Fruit fly (Drosophila melanogaster) whole organism, wandering third instar larva: ENCODE results near the gene CG31898.

Experiments
- Abd-B ChIP-seq: fragments of >200 bp; optimal IDR thresholded peaks from 2 replicates; lab custom pipeline; 2017; ENCODE audit warnings: missing biosample characterization, missing genetic modification characterization
- Dif ChIP-seq: fragments of 200-275, 200-300 bp; sonication (Bioruptor generic); optimal IDR thresholded peaks from 2 replicates; lab custom pipeline; 2018; ENCODE audit warnings: missing biosample characterization, missing genetic modification characterization; ENCODE audit not compliant: partially characterized antibody
- Hr78 ChIP-seq: fragments of >200 bp; optimal IDR thresholded peaks from 2 replicates; lab custom pipeline; 2017; ENCODE audit warnings: missing biosample characterization, missing genetic modification characterization
- OdsH ChIP-seq: fragments of 200-800 bp; sonication (Bioruptor generic); optimal IDR thresholded peaks from 2 replicates; lab custom pipeline; 2016; ENCODE audit warnings: missing biosample characterization, mild to moderate bottlenecking, missing genetic modification characterization
- br ChIP-seq: fragments of 200-800 bp; sonication (Bioruptor generic); optimal IDR thresholded peaks from 2 replicates; lab custom pipeline; 2016; ENCODE audit warnings: missing biosample characterization, missing genetic modification characterization
- ey ChIP-seq: fragments of 200-800 bp; sonication (Bioruptor generic); optimal IDR thresholded peaks from 2 replicates; lab custom pipeline; 2016; ENCODE audit warnings: missing biosample characterization, missing genetic modification characterization
- fru ChIP-seq: fragments of 200-800 bp; sonication (Bioruptor generic); optimal IDR thresholded peaks from 3 replicates; lab custom pipeline; 2016; ENCODE audit warnings: missing biosample characterization, mild to moderate bottlenecking, missing genetic modification characterization
- psq ChIP-seq: fragments of 200-800 bp; sonication (Bioruptor generic); optimal IDR thresholded peaks from 3 replicates; lab custom pipeline; 2017; ENCODE audit warnings: missing biosample characterization, mild to moderate bottlenecking, missing genetic modification characterization, moderate library complexity
- usp ChIP-seq: fragments of >200 bp; optimal IDR thresholded peaks from 2 replicates; lab custom pipeline; 2017; ENCODE audit warnings: missing biosample characterization, missing genetic modification characterization
- woc ChIP-seq: sonication (Bioruptor generic); optimal IDR thresholded peaks from 2 replicates; lab custom pipeline; 2016; ENCODE audit warnings: missing biosample characterization, mild to moderate bottlenecking, missing genetic modification characterization

DNA sequence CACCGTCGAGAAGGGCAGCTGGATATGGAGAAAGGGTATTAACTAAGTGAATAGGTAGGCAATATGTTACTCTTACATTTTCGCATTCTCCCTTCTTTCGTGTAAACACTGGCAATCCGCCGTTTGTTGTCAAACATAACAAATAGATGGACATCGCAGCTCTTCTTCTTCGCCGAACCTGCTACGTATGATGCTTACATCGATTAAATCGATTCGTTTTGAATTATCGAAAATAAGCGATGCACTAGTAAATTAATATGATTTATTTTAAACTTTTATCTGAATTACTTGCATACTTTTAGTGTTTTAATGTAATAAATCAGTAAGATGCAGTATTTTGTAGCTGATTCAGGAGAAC is 2.7 kb downstream of the CG31898 start, which contains the start of gene fy:
- TF ChIP-seq woc (GFP tag; lab: Kevin White, UChicago) (no peak), br (GFP tag; lab: Kevin White, UChicago) (no peak), fru (GFP tag; lab: Kevin White, UChicago) (no peak), psq (no peak), ey (GFP tag; lab: Kevin White, UChicago) (no peak), Dif (no peak), OdsH (GFP tag; lab: Kevin White, UChicago) (no peak), usp (GFP tag; lab: Kevin White, UChicago) (no peak), Abd-B (no peak), Hr78 (GFP tag; lab: Kevin White, UChicago) (no peak)
